Worm (Caenorhabditis elegans): ENCODE measurements around the gene ZK1037.6.

ce11 chrV:15305502-15305901 is 22.1 kb downstream of the ZK1037.6 start, which contains the start of gene T26H8.5:
- no peak for TF ChIP-seq tab-1 (GFP tag; IDR thresholded peaks at IDR 0.05)
- no peak for TF ChIP-seq ztf-29 (GFP tag; IDR thresholded peaks at IDR 0.05)
- TF ChIP-seq flt-1 (GFP tag; IDR thresholded peaks at IDR 0.05) = no peak
- no peak for TF ChIP-seq T22C8.4 (GFP tag; IDR thresholded peaks at IDR 0.05)
- no peak for TF ChIP-seq ref-1 (GFP tag; conservative IDR thresholded peaks at IDR 0.05)
- no peak for TF ChIP-seq ztf-23 (GFP tag; IDR thresholded peaks at IDR 0.05)
- TF ChIP-seq klf-2 (GFP tag; conservative IDR thresholded peaks at IDR 0.05) = no peak
- no peak for TF ChIP-seq cog-1 (tag; optimal IDR thresholded peaks at IDR 0.05)
